Fruit fly (Drosophila melanogaster) whole organism, embryonic: ENCODE data around the gene Eip75B.

Experiments
- BtbVII ChIP-seq: fragments of 200-800 bp; sonication (Bioruptor generic); optimal IDR thresholded peaks from 3 replicates; lab custom pipeline; 2017; ENCODE audit warnings: missing biosample characterization, mild to moderate bottlenecking, missing genetic modification characterization
- CG10274 ChIP-seq: fragments of 200-800 bp; sonication (Bioruptor generic); optimal IDR thresholded peaks from 3 replicates; lab custom pipeline; 2017; ENCODE audit warnings: missing biosample characterization, mild to moderate bottlenecking, missing genetic modification characterization
- CG10543 ChIP-seq: fragments of 200-800 bp; sonication (Bioruptor generic); optimal IDR thresholded peaks from 3 replicates; lab custom pipeline; 2017; ENCODE audit warnings: missing biosample characterization, mild to moderate bottlenecking, missing genetic modification characterization, moderate library complexity
- CG11085 ChIP-seq: fragments of 200-800 bp; sonication (Bioruptor generic); IDR thresholded peaks from 2 replicates; pipeline ENCODE4 v1.3.6; 2022; ENCODE audit warnings: missing biosample characterization, missing genetic modification characterization
- CG12155 ChIP-seq: fragments of 200-800 bp; sonication (Bioruptor generic); optimal IDR thresholded peaks from 3 replicates; lab custom pipeline; 2016; ENCODE audit warnings: missing biosample characterization, missing genetic modification characterization
- CG12236 ChIP-seq: fragments of 200-800 bp; sonication (Bioruptor generic); optimal IDR thresholded peaks from 2 replicates; lab custom pipeline; 2016; ENCODE audit warnings: missing biosample characterization, missing genetic modification characterization
- CG12659 ChIP-seq: fragments of 200-800 bp; sonication (Bioruptor generic); optimal IDR thresholded peaks from 3 replicates; lab custom pipeline; 2017; ENCODE audit warnings: mild to moderate bottlenecking, missing biosample characterization, missing genetic modification reagents, missing genetic modification characterization
- CG12744 ChIP-seq: fragments of 200-800 bp; sonication (Bioruptor generic); optimal IDR thresholded peaks from 2 replicates; lab custom pipeline; 2016; ENCODE audit warnings: missing biosample characterization, missing genetic modification characterization
- CG13123 ChIP-seq: fragments of 200-800 bp; sonication (Bioruptor generic); optimal IDR thresholded peaks from 2 replicates; lab custom pipeline; 2016; ENCODE audit warnings: missing biosample characterization, missing genetic modification characterization
- CG13424 ChIP-seq: fragments of 200-800 bp; sonication (Bioruptor generic); optimal IDR thresholded peaks from 2 replicates; lab custom pipeline; 2019; ENCODE audit warnings: missing biosample characterization, mild to moderate bottlenecking, missing genetic modification characterization, moderate library complexity
- CG14014 ChIP-seq: fragments of 200-800 bp; sonication (Bioruptor generic); IDR thresholded peaks from 2 replicates; pipeline ENCODE4 v1.3.6; 2022; ENCODE audit warnings: missing biosample characterization, missing genetic modification characterization
- CG15479 ChIP-seq: fragments of 200-800 bp; sonication (Bioruptor generic); optimal IDR thresholded peaks from 3 replicates; lab custom pipeline; 2019; ENCODE audit warnings: missing biosample characterization, mild to moderate bottlenecking, missing genetic modification characterization, moderate library complexity
- CG17186 ChIP-seq: fragments of 200-800 bp; sonication (Bioruptor generic); optimal IDR thresholded peaks from 3 replicates; lab custom pipeline; 2017; ENCODE audit warnings: missing biosample characterization, missing genetic modification reagents, missing genetic modification characterization
- CG17802 ChIP-seq: fragments of 200-800 bp; sonication (Bioruptor generic); optimal IDR thresholded peaks from 2 replicates; lab custom pipeline; 2018; ENCODE audit warnings: missing biosample characterization, mild to moderate bottlenecking, missing genetic modification characterization, moderate library complexity
- CG18262 ChIP-seq: fragments of 200-800 bp; optimal IDR thresholded peaks from 3 replicates; lab custom pipeline; 2019; ENCODE audit warnings: missing biosample characterization, mild to moderate bottlenecking, missing genetic modification characterization, moderate library complexity
- CG2120 ChIP-seq: fragments of 200-800 bp; sonication (Bioruptor generic); optimal IDR thresholded peaks from 3 replicates; lab custom pipeline; 2016; ENCODE audit warnings: missing biosample characterization, missing genetic modification characterization
- CG31365 ChIP-seq: fragments of 200-800 bp; sonication (Bioruptor generic); optimal IDR thresholded peaks from 2 replicates; lab custom pipeline; 2018; ENCODE audit warnings: missing biosample characterization, mild to moderate bottlenecking, missing genetic modification characterization
- CG32767 ChIP-seq: fragments of 200-800 bp; sonication (Bioruptor generic); IDR thresholded peaks from 2 replicates; pipeline ENCODE4 v1.3.6; 2022; ENCODE audit warnings: missing biosample characterization, missing genetic modification characterization
- CG3407 ChIP-seq: fragments of 200-800 bp; sonication (Bioruptor generic); optimal IDR thresholded peaks from 2 replicates; lab custom pipeline; 2018; ENCODE audit warnings: missing biosample characterization, mild to moderate bottlenecking, missing genetic modification characterization
- CG4854 ChIP-seq: fragments of 200-800 bp; sonication (Bioruptor generic); optimal IDR thresholded peaks from 2 replicates; lab custom pipeline; 2016; ENCODE audit warnings: missing biosample characterization, missing genetic modification characterization, inconsistent platforms
- CG6689 ChIP-seq: fragments of 200-800 bp; sonication (Bioruptor generic); IDR thresholded peaks from 2 replicates; pipeline ENCODE4 v1.3.6; 2022; ENCODE audit warnings: missing biosample characterization, missing genetic modification characterization
- CG8290 ChIP-seq, 3 experiments: fragments of 200-800 bp; sonication (Bioruptor generic); optimal IDR thresholded peaks; 2 replicates each; lab custom pipeline; 2016 to 2019; ENCODE audit warnings: missing biosample characterization in 3 of 3, missing genetic modification characterization in 3 of 3, mild to moderate bottlenecking in 2 of 3, moderate library complexity in 1 of 3
- CG9876 ChIP-seq: fragments of 200-800 bp; sonication (Bioruptor generic); optimal IDR thresholded peaks from 2 replicates; lab custom pipeline; 2016; ENCODE audit warnings: missing biosample characterization, missing genetic modification characterization
- Chrac-16 ChIP-seq: fragments of 200-800 bp; sonication (Bioruptor generic); optimal IDR thresholded peaks from 3 replicates; lab custom pipeline; 2016; ENCODE audit warnings: missing biosample characterization, missing genetic modification characterization
- Fer3 ChIP-seq: fragments of 200-800 bp; sonication (Bioruptor generic); optimal IDR thresholded peaks from 2 replicates; lab custom pipeline; 2018; ENCODE audit warnings: missing biosample characterization, mild to moderate bottlenecking, missing genetic modification characterization, moderate library complexity
- Lpt ChIP-seq: fragments of >200 bp; optimal IDR thresholded peaks from 2 replicates; lab custom pipeline; 2018; ENCODE audit warnings: missing biosample characterization, missing genetic modification characterization
- NFAT ChIP-seq: fragments of 200-800 bp; sonication (Bioruptor generic); IDR thresholded peaks from 2 replicates; pipeline ENCODE4 v1.3.6; 2022; ENCODE audit warnings: missing biosample characterization, missing genetic modification characterization
- NK7.1 ChIP-seq: fragments of 200-800 bp; sonication (Bioruptor generic); optimal IDR thresholded peaks from 3 replicates; lab custom pipeline; 2016; ENCODE audit warnings: missing biosample characterization, missing genetic modification characterization
- Pdp1 ChIP-seq, 2 experiments: fragments of 200-800 bp; sonication (Bioruptor generic); optimal IDR thresholded peaks; 3 replicates each; lab custom pipeline; 2016; ENCODE audit warnings: missing biosample characterization in 2 of 2, missing genetic modification characterization in 2 of 2, mild to moderate bottlenecking in 1 of 2, moderate library complexity in 1 of 2
- Rx ChIP-seq: fragments of 200-800 bp; sonication (Bioruptor generic); IDR thresholded peaks from 2 replicates; pipeline ENCODE4 v1.3.6; 2022; ENCODE audit warnings: missing biosample characterization, missing genetic modification characterization
- Sin3A ChIP-seq: fragments of >200 bp; optimal IDR thresholded peaks from 2 replicates; lab custom pipeline; 2018
- Ssrp ChIP-seq: fragments of 200-800 bp; sonication (Bioruptor generic); optimal IDR thresholded peaks from 2 replicates; lab custom pipeline; 2018; ENCODE audit warnings: missing biosample characterization, mild to moderate bottlenecking, missing genetic modification characterization, moderate library complexity
- ase ChIP-seq: fragments of 200-800 bp; sonication (Bioruptor generic); IDR thresholded peaks from 3 replicates; pipeline ENCODE4 v1.3.6; 2022; ENCODE audit warnings: missing biosample characterization, missing genetic modification characterization
- bigmax ChIP-seq: fragments of 200-800 bp; sonication (Bioruptor generic); optimal IDR thresholded peaks from 2 replicates; lab custom pipeline; 2018; ENCODE audit warnings: missing biosample characterization, mild to moderate bottlenecking, missing genetic modification characterization
- cato ChIP-seq: fragments of 200-800 bp; sonication (Bioruptor generic); optimal IDR thresholded peaks from 2 replicates; lab custom pipeline; 2016; ENCODE audit warnings: missing biosample characterization, missing genetic modification characterization, borderline replicate concordance
- chinmo ChIP-seq: fragments of 200-800 bp; sonication (Bioruptor generic); IDR thresholded peaks from 4 replicates; pipeline ENCODE4 v1.3.6; 2022; ENCODE audit warnings: missing biosample characterization, missing genetic modification characterization; ENCODE audit not compliant: partially characterized antibody
- grau ChIP-seq: fragments of 200-800 bp; optimal IDR thresholded peaks from 3 replicates; lab custom pipeline; 2019; ENCODE audit warnings: missing biosample characterization, mild to moderate bottlenecking, missing genetic modification characterization, moderate library complexity
- grn ChIP-seq: fragments of 200-800 bp; sonication (Bioruptor generic); optimal IDR thresholded peaks from 3 replicates; lab custom pipeline; 2017; ENCODE audit warnings: missing biosample characterization, missing genetic modification characterization
- jing ChIP-seq: fragments of 200-800 bp; sonication (Bioruptor generic); optimal IDR thresholded peaks from 2 replicates; lab custom pipeline; 2018; ENCODE audit warnings: missing biosample characterization, mild to moderate bottlenecking, missing genetic modification characterization
- kah ChIP-seq: fragments of 200-800 bp; sonication (Bioruptor generic); optimal IDR thresholded peaks from 2 replicates; lab custom pipeline; 2018; ENCODE audit warnings: missing biosample characterization, mild to moderate bottlenecking, missing genetic modification characterization
- kay ChIP-seq: fragments of 200-800 bp; sonication (Bioruptor generic); optimal IDR thresholded peaks from 2 replicates; lab custom pipeline; 2016; ENCODE audit warnings: missing biosample characterization, missing genetic modification characterization
- luna ChIP-seq: fragments of 200-800 bp; sonication (Bioruptor generic); optimal IDR thresholded peaks from 2 replicates; lab custom pipeline; 2016; ENCODE audit warnings: missing biosample characterization, missing genetic modification characterization
- otp ChIP-seq: fragments of 200-800 bp; sonication (Bioruptor generic); IDR thresholded peaks from 3 replicates; pipeline ENCODE4, ENCODE4 v1.3.6; 2022; ENCODE audit warnings: missing biosample characterization, missing genetic modification characterization
- schlank ChIP-seq: fragments of 200-800 bp; sonication (Bioruptor generic); optimal IDR thresholded peaks from 2 replicates; lab custom pipeline; 2018; ENCODE audit warnings: missing biosample characterization, mild to moderate bottlenecking, missing genetic modification characterization
- slou ChIP-seq: fragments of 200-800 bp; sonication (Bioruptor generic); optimal IDR thresholded peaks from 3 replicates; lab custom pipeline; 2016; ENCODE audit warnings: missing biosample characterization, missing genetic modification characterization
- slp2 ChIP-seq: fragments of 200-800 bp; sonication (Bioruptor generic); optimal IDR thresholded peaks from 2 replicates; lab custom pipeline; 2016; ENCODE audit warnings: missing biosample characterization, missing genetic modification characterization
- sob ChIP-seq: fragments of 200-800 bp; sonication (Bioruptor generic); IDR thresholded peaks from 2 replicates; pipeline ENCODE4 v1.3.6; 2022; ENCODE audit warnings: missing biosample characterization, missing genetic modification characterization
- tx ChIP-seq: fragments of 200-800 bp; sonication (Bioruptor generic); optimal IDR thresholded peaks from 2 replicates; lab custom pipeline; 2016; ENCODE audit warnings: missing biosample characterization, missing genetic modification characterization
- wek ChIP-seq: fragments of 200-800 bp; sonication (Bioruptor generic); optimal IDR thresholded peaks from 3 replicates; lab custom pipeline; 2018; ENCODE audit warnings: missing biosample characterization, mild to moderate bottlenecking, missing genetic modification characterization, moderate library complexity

The Eip75B gene

dm6 chr3L:17988155-17988877, 76.2 kb downstream of the Eip75B start (continued):
- peak; percentile 46 to 65 for TF ChIP-seq Pdp1 (GFP tag; optimal IDR thresholded peaks at IDR 0.05; lab: Kevin White, UChicago)
- peak; percentile 19 for TF ChIP-seq CG12155 (GFP tag; lab: Kevin White, UChicago)
- TF ChIP-seq sob (GFP tag; lab: Robert Waterston, UW), result peak; percentile 85
- peak; percentile 68 for TF ChIP-seq CG17802
- TF ChIP-seq CG11085 (GFP tag; lab: Robert Waterston, UW), result no peak
- peak; percentile 73 for TF ChIP-seq CG12659 (GFP tag; lab: Kevin White, UChicago)
- peak; percentile 65; the same call in 1 of the 2 replicates for TF ChIP-seq NFAT
- TF ChIP-seq schlank (tag; lab: Kevin White, UChicago), result no peak
- 0 out of 3 replicates have a peak, but pooled peaks have one; percentile 63 for TF ChIP-seq otp (GFP tag; lab: Robert Waterston, UW)
- peak; percentile 52 for TF ChIP-seq Chrac-16 (GFP tag; lab: Kevin White, UChicago)
- peak; percentile 48 for TF ChIP-seq cato
- peak; percentile 50 for TF ChIP-seq Ssrp (tag; lab: Kevin White, UChicago)
- TF ChIP-seq Lpt (GFP tag; lab: Kevin White, UChicago), result peak; percentile 96
- TF ChIP-seq NK7.1 (GFP tag; lab: Kevin White, UChicago), result peak; percentile 68
- peak; percentile 50 for TF ChIP-seq BtbVII
- peak; percentile 69 for TF ChIP-seq grau (tag; lab: Kevin White, UChicago)
- TF ChIP-seq CG14014 (GFP tag; lab: Robert Waterston, UW), result peak; percentile 31; the same call in 1 of the 2 replicates
- peak; percentile 58 for TF ChIP-seq Fer3 (tag; lab: Kevin White, UChicago)
- no peak for TF ChIP-seq CG12236 (GFP tag; lab: Kevin White, UChicago)
- peak; percentile 72 for TF ChIP-seq jing (GFP tag; lab: Kevin White, UChicago)
- TF ChIP-seq wek, result peak; percentile 57
- peak; percentile 77 for TF ChIP-seq CG4854 (GFP tag; lab: Kevin White, UChicago)
- TF ChIP-seq Sin3A (lab: Kevin White, UChicago), result no peak
- TF ChIP-seq CG32767 (GFP tag; lab: Robert Waterston, UW), result peak; percentile 25; the same call in 1 of the 2 replicates
- peak; percentile 65 for TF ChIP-seq kah (GFP tag; lab: Kevin White, UChicago)
- peak; percentile 6 for TF ChIP-seq CG9876 (GFP tag; lab: Kevin White, UChicago)
- TF ChIP-seq ase, result peak; percentile 66; the same call in 2 of the 3 replicates
- TF ChIP-seq CG31365, result peak; percentile 65
- TF ChIP-seq CG17186 (GFP tag; lab: Kevin White, UChicago), result peak; percentile 50
- TF ChIP-seq Rx (GFP tag; lab: Robert Waterston, UW), result no peak
- peak; percentile 65 for TF ChIP-seq CG15479
- no peak for TF ChIP-seq CG10274 (GFP tag; lab: Kevin White, UChicago)
- TF ChIP-seq slou (GFP tag; lab: Kevin White, UChicago), result no peak
- TF ChIP-seq kay (GFP tag; lab: Kevin White, UChicago), result no peak
- peak; percentile 32 for TF ChIP-seq CG13123
- TF ChIP-seq slp2, result peak; percentile 70
- peak; percentile 56 for TF ChIP-seq luna
- 0 out of 2 replicates have a peak, but pooled peaks have one; percentile 35 for TF ChIP-seq CG6689 (GFP tag; lab: Robert Waterston, UW)
- no peak for TF ChIP-seq chinmo
- peak; percentile 66 for TF ChIP-seq CG18262 (tag; lab: Kevin White, UChicago)
- peak; percentile 77 for TF ChIP-seq CG13424 (tag; lab: Kevin White, UChicago)
- TF ChIP-seq CG3407, result peak; percentile 54
- TF ChIP-seq grn (GFP tag; lab: Kevin White, UChicago), result no peak
- peak; percentile 70 for TF ChIP-seq CG8290 (GFP tag; optimal IDR thresholded peaks at IDR 0.05; lab: Kevin White, UChicago)
- TF ChIP-seq CG8290 (tag; optimal IDR thresholded peaks at IDR 0.05; lab: Kevin White, UChicago), result peak; percentile 71 to 94
- TF ChIP-seq bigmax (GFP tag; lab: Kevin White, UChicago), result peak; percentile 78
- TF ChIP-seq CG10543 (GFP tag; lab: Kevin White, UChicago), result peak; percentile 57
- TF ChIP-seq CG12744 (GFP tag; lab: Kevin White, UChicago), result peak; percentile 24
- peak; percentile 34 for TF ChIP-seq tx (GFP tag; lab: Kevin White, UChicago)
- peak; percentile 59 for TF ChIP-seq CG2120
